Fruit fly (Drosophila melanogaster) whole organism, wandering third instar larva: ENCODE data around the gene CG31689.
A peak's percentile ranks its signal among the peaks of the same experiment; 100 is the strongest.

Experiments
- Abd-B ChIP-seq: fragments of >200 bp; optimal IDR thresholded peaks from 2 replicates; lab custom pipeline; 2017; ENCODE audit warnings: missing biosample characterization, missing genetic modification characterization
- CG32264 ChIP-seq: fragments of 200-800 bp; sonication (Bioruptor generic); optimal IDR thresholded peaks from 2 replicates; lab custom pipeline; 2016; ENCODE audit warnings: missing biosample characterization, missing genetic modification characterization
- CG9705 ChIP-seq: fragments of 200-800 bp; sonication (Bioruptor generic); optimal IDR thresholded peaks from 2 replicates; lab custom pipeline; 2018; ENCODE audit warnings: missing biosample characterization, mild to moderate bottlenecking, missing genetic modification characterization
- CrebA ChIP-seq: fragments of 200-800 bp; sonication (Bioruptor generic); optimal IDR thresholded peaks from 2 replicates; lab custom pipeline; 2016; ENCODE audit warnings: missing biosample characterization, mild to moderate bottlenecking, missing genetic modification characterization, borderline replicate concordance
- Dfd ChIP-seq: fragments of >200 bp; optimal IDR thresholded peaks from 2 replicates; lab custom pipeline; 2017; ENCODE audit warnings: missing biosample characterization, missing genetic modification characterization
- Dif ChIP-seq: fragments of 200-275, 200-300 bp; sonication (Bioruptor generic); optimal IDR thresholded peaks from 2 replicates; lab custom pipeline; 2018; ENCODE audit warnings: missing biosample characterization, missing genetic modification characterization; ENCODE audit not compliant: partially characterized antibody
- GATAd ChIP-seq: sonication (Bioruptor generic); optimal IDR thresholded peaks from 2 replicates; lab custom pipeline; 2016; ENCODE audit warnings: missing biosample characterization, missing genetic modification characterization
- HLH106 ChIP-seq: fragments of 200-800 bp; optimal IDR thresholded peaks from 3 replicates; lab custom pipeline; 2019; ENCODE audit warnings: missing biosample characterization, mild to moderate bottlenecking, missing genetic modification characterization, moderate library complexity
- Hnf4 ChIP-seq: fragments of 200-800 bp; sonication (Bioruptor generic); optimal IDR thresholded peaks from 2 replicates; lab custom pipeline; 2016; ENCODE audit warnings: missing biosample characterization, mild to moderate bottlenecking, missing genetic modification characterization
- Hr78 ChIP-seq: fragments of >200 bp; optimal IDR thresholded peaks from 2 replicates; lab custom pipeline; 2017; ENCODE audit warnings: missing biosample characterization, missing genetic modification characterization
- Hr83 ChIP-seq: fragments of 200-300 bp; sonication (Bioruptor generic); optimal IDR thresholded peaks from 2 replicates; lab custom pipeline; 2016; ENCODE audit warnings: missing biosample characterization, mild to moderate bottlenecking, missing genetic modification characterization, moderate library complexity; ENCODE audit not compliant: poor library complexity, severe bottlenecking
- Jra ChIP-seq: sonication (Bioruptor generic); optimal IDR thresholded peaks from 2 replicates; lab custom pipeline; 2016; ENCODE audit warnings: missing biosample characterization, missing genetic modification characterization
- Mio ChIP-seq: sonication (Bioruptor generic); optimal IDR thresholded peaks from 2 replicates; lab custom pipeline; 2016; ENCODE audit warnings: missing biosample characterization, missing genetic modification characterization
- Myc ChIP-seq: fragments of >200 bp; optimal IDR thresholded peaks from 2 replicates; lab custom pipeline; 2017
- N ChIP-seq: fragments of >200 bp; optimal IDR thresholded peaks from 2 replicates; lab custom pipeline; 2018; ENCODE audit warnings: missing biosample characterization, missing external identifiers, missing genetic modification characterization
- OdsH ChIP-seq: fragments of 200-800 bp; sonication (Bioruptor generic); optimal IDR thresholded peaks from 2 replicates; lab custom pipeline; 2016; ENCODE audit warnings: missing biosample characterization, mild to moderate bottlenecking, missing genetic modification characterization
- Rel ChIP-seq, 2 experiments: fragments of 200-800 bp; sonication (Bioruptor generic) in 1 of 2; optimal IDR thresholded peaks; 2 replicates in 1 of 2; 3 replicates in 1 of 2; lab custom pipeline; 2016 to 2019; ENCODE audit warnings: mild to moderate bottlenecking in 2 of 2, missing biosample characterization in 2 of 2, missing genetic modification characterization in 2 of 2, moderate library complexity in 1 of 2
- Sp1 ChIP-seq: fragments of 200-800 bp; sonication (Bioruptor generic); optimal IDR thresholded peaks from 3 replicates; lab custom pipeline; 2019; ENCODE audit warnings: missing biosample characterization, mild to moderate bottlenecking, missing genetic modification characterization, moderate library complexity
- Vsx2 ChIP-seq: fragments of 200-300, 225-300 bp; sonication (Bioruptor generic); optimal IDR thresholded peaks from 2 replicates; lab custom pipeline; 2018; ENCODE audit warnings: missing biosample characterization, missing genetic modification characterization; ENCODE audit not compliant: partially characterized antibody
- br ChIP-seq: fragments of 200-800 bp; sonication (Bioruptor generic); optimal IDR thresholded peaks from 2 replicates; lab custom pipeline; 2016; ENCODE audit warnings: missing biosample characterization, missing genetic modification characterization
- brk ChIP-seq: fragments of 200-800 bp; sonication (Bioruptor generic); optimal IDR thresholded peaks from 2 replicates; lab custom pipeline; 2016; ENCODE audit warnings: missing biosample characterization, mild to moderate bottlenecking, missing genetic modification characterization
- dmrt93B ChIP-seq: fragments of 200-800 bp; sonication (Bioruptor generic); optimal IDR thresholded peaks from 2 replicates; lab custom pipeline; 2018; ENCODE audit warnings: missing biosample characterization, mild to moderate bottlenecking, missing genetic modification characterization
- dsf ChIP-seq: sonication (Bioruptor generic); optimal IDR thresholded peaks from 2 replicates; lab custom pipeline; 2016; ENCODE audit warnings: missing biosample characterization, missing genetic modification characterization, borderline replicate concordance
- ey ChIP-seq: fragments of 200-800 bp; sonication (Bioruptor generic); optimal IDR thresholded peaks from 2 replicates; lab custom pipeline; 2016; ENCODE audit warnings: missing biosample characterization, missing genetic modification characterization
- foxo ChIP-seq, 2 experiments: fragments of 200-800 bp; sonication (Bioruptor generic); optimal IDR thresholded peaks; 2 replicates in 1 of 2; 3 replicates in 1 of 2; lab custom pipeline; 2016 to 2017; ENCODE audit warnings: missing biosample characterization in 2 of 2, missing genetic modification characterization in 2 of 2
- fru ChIP-seq: fragments of 200-800 bp; sonication (Bioruptor generic); optimal IDR thresholded peaks from 3 replicates; lab custom pipeline; 2016; ENCODE audit warnings: missing biosample characterization, mild to moderate bottlenecking, missing genetic modification characterization
- h ChIP-seq: fragments of 200-800 bp; sonication (Bioruptor generic); optimal IDR thresholded peaks from 3 replicates; lab custom pipeline; 2016; ENCODE audit warnings: missing biosample characterization, mild to moderate bottlenecking, missing genetic modification characterization
- jim ChIP-seq: fragments of 175-275, 200-325 bp; sonication (Bioruptor generic); optimal IDR thresholded peaks from 2 replicates; lab custom pipeline; 2016; ENCODE audit warnings: missing biosample characterization, mild to moderate bottlenecking, missing genetic modification characterization
- lola ChIP-seq: fragments of >200 bp; optimal IDR thresholded peaks from 2 replicates; lab custom pipeline; 2017; ENCODE audit warnings: missing biosample characterization, missing genetic modification characterization
- pan ChIP-seq: fragments of >200 bp; optimal IDR thresholded peaks from 2 replicates; lab custom pipeline; 2017
- psq ChIP-seq: fragments of 200-800 bp; sonication (Bioruptor generic); optimal IDR thresholded peaks from 3 replicates; lab custom pipeline; 2017; ENCODE audit warnings: missing biosample characterization, mild to moderate bottlenecking, missing genetic modification characterization, moderate library complexity
- rgr ChIP-seq: fragments of 200-800 bp; sonication (Bioruptor generic); optimal IDR thresholded peaks from 3 replicates; lab custom pipeline; 2016; ENCODE audit warnings: missing biosample characterization, mild to moderate bottlenecking, missing genetic modification characterization
- sage ChIP-seq: fragments of 200-800 bp; sonication (Bioruptor generic); optimal IDR thresholded peaks from 2 replicates; lab custom pipeline; 2016; ENCODE audit warnings: missing biosample characterization, mild to moderate bottlenecking, missing genetic modification characterization
- sv ChIP-seq: fragments of 200-800 bp; sonication (Bioruptor generic); optimal IDR thresholded peaks from 3 replicates; lab custom pipeline; 2016; ENCODE audit warnings: missing biosample characterization, missing genetic modification characterization
- usp ChIP-seq: fragments of >200 bp; optimal IDR thresholded peaks from 2 replicates; lab custom pipeline; 2017; ENCODE audit warnings: missing biosample characterization, missing genetic modification characterization
- woc ChIP-seq: sonication (Bioruptor generic); optimal IDR thresholded peaks from 2 replicates; lab custom pipeline; 2016; ENCODE audit warnings: missing biosample characterization, mild to moderate bottlenecking, missing genetic modification characterization

CG31689 gene

dm6 chr2L:2757930-2758556 lies 32.6 kb downstream of the CG31689 start:
- TF ChIP-seq dsf (GFP tag; lab: Kevin White, UChicago) (no peak), HLH106 (no peak), dmrt93B (GFP tag; lab: Kevin White, UChicago) (no peak)
- TF ChIP-seq, all 38 proteins: peak for 0

DNA sequence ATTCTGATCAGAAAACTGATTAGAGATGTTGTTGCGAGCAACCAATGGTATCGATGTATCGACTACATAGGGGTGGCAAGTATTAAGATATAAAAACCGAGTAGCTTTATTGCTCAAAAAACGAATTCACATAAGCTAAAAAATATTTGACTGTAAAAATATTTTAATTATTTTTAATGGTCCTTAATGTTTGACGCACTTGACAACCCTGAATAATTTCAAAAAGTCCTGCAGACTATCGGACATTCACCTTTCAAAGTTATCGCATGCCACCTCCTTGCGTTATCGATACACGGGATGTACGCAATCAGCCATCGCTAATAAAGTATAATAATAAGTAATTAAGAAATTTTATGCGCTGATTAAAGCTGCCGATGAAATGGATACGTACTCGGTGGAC lies 34.2 kb downstream of the CG31689 start, which contains the start of the genes HemK2, Snapin and Tnpo-SR:
Gene HemK2, minus strand, starts transcription at position 24 of the 400 bp plus-strand sequence.
Gene Snapin, minus strand, starts transcription at position 24 of the 400 bp plus-strand sequence.
Gene Tnpo-SR, plus strand, starts transcription at position 271 of the 400 bp plus-strand sequence.
- no peak for TF ChIP-seq Hr78
- no peak for TF ChIP-seq Dfd (GFP tag; lab: Kevin White, UChicago)
- TF ChIP-seq pan (lab: Kevin White, UChicago): no peak
- TF ChIP-seq usp (GFP tag; lab: Kevin White, UChicago): no peak
- TF ChIP-seq Abd-B (GFP tag; lab: Kevin White, UChicago): no peak
- no peak for TF ChIP-seq Dif
- TF ChIP-seq jim (GFP tag; lab: Kevin White, UChicago): peak; percentile 50
- peak; percentile 93 for TF ChIP-seq OdsH (GFP tag; lab: Kevin White, UChicago)
- TF ChIP-seq foxo (GFP tag; optimal IDR thresholded peaks at IDR 0.05; lab: Kevin White, UChicago): peak; percentile 75 to 95
- TF ChIP-seq h (GFP tag; lab: Kevin White, UChicago): peak; percentile 97
- TF ChIP-seq CG32264: peak; percentile 84
- TF ChIP-seq br: peak; percentile 91
- peak; percentile 89 for TF ChIP-seq psq (GFP tag; lab: Kevin White, UChicago)
- peak; percentile 92 for TF ChIP-seq ey
- TF ChIP-seq sv (GFP tag; lab: Kevin White, UChicago): peak; percentile 81
- no peak for TF ChIP-seq CrebA (GFP tag; lab: Kevin White, UChicago)
- peak; percentile 88 for TF ChIP-seq Hr83 (GFP tag; lab: Kevin White, UChicago)
- peak; percentile 95 for TF ChIP-seq Hnf4 (GFP tag; lab: Kevin White, UChicago)
- peak; percentile 93 for TF ChIP-seq CG9705 (GFP tag; lab: Kevin White, UChicago)
- TF ChIP-seq Rel (GFP tag; optimal IDR thresholded peaks at IDR 0.05; lab: Kevin White, UChicago): peak; percentile 30
- TF ChIP-seq Rel (tag; optimal IDR thresholded peaks at IDR 0.05; lab: Kevin White, UChicago): peak; percentile 80
- TF ChIP-seq Sp1: peak; percentile 92
- peak; percentile 90 for TF ChIP-seq dsf (GFP tag; lab: Kevin White, UChicago)
- TF ChIP-seq N (GFP tag; lab: Kevin White, UChicago): no peak
- peak; percentile 97 for TF ChIP-seq HLH106
- peak; percentile 18 for TF ChIP-seq Myc (lab: Kevin White, UChicago)
- peak; percentile 94 for TF ChIP-seq rgr (GFP tag; lab: Kevin White, UChicago)
- TF ChIP-seq sage (GFP tag; lab: Kevin White, UChicago): peak; percentile 89
- peak; percentile 90 for TF ChIP-seq woc (GFP tag; lab: Kevin White, UChicago)
- TF ChIP-seq dmrt93B (GFP tag; lab: Kevin White, UChicago): peak; percentile 88
- TF ChIP-seq brk: no peak
- peak; percentile 94 for TF ChIP-seq Jra
- peak; percentile 92 for TF ChIP-seq fru (GFP tag; lab: Kevin White, UChicago)
- TF ChIP-seq Mio: peak; percentile 8

DNA sequence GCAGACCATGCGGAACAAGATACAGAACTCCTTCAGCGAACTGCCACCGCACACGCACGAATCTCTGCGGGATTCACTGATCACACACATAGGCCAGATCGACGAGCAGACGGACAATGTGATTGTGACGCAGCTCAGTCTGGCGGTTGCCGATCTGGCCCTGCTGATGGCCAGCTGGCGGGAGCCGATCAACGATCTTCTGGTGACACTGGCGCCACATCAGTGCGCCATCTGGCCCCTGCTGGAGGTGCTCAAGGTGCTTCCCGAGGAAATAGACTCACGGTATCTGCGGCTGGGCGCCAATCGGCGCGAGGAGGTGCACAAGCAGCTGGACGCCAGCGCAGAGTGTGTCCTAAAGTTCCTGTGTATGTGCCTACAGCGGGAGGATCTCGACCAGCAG lies 34.8 kb downstream of the CG31689 start:
- TF ChIP-seq brk: no peak
- no peak for TF ChIP-seq Vsx2 (GFP tag; lab: Kevin White, UChicago)
- TF ChIP-seq jim (GFP tag; lab: Kevin White, UChicago): no peak
- TF ChIP-seq Myc (lab: Kevin White, UChicago): no peak
- no peak for TF ChIP-seq lola (GFP tag; lab: Kevin White, UChicago)
- TF ChIP-seq sage (GFP tag; lab: Kevin White, UChicago): no peak
- no peak for TF ChIP-seq psq (GFP tag; lab: Kevin White, UChicago)
- no peak for TF ChIP-seq Jra
- no peak for TF ChIP-seq pan (lab: Kevin White, UChicago)
- TF ChIP-seq woc (GFP tag; lab: Kevin White, UChicago): no peak
- no peak for TF ChIP-seq GATAd (GFP tag; lab: Kevin White, UChicago)
- TF ChIP-seq, all 38 proteins: peak for 0
